Worm (Caenorhabditis elegans) whole organism, L4/young adult: ENCODE data around the gene D1054.3.

Experiments used
- W03F9.2 ChIP-seq: fragments of 150-350 bp; optimal IDR thresholded peaks from 2 replicates; lab custom pipeline; 2014; ENCODE audit warnings: missing biosample characterization, missing genetic modification characterization
- him-1 ChIP-seq: sonication (generic microtip); optimal IDR thresholded peaks from 2 replicates; lab custom pipeline; 2016; ENCODE audit warnings: missing genotype, missing genetic modification reagents, missing genetic modification characterization, missing compliant biosample characterization

DNA sequence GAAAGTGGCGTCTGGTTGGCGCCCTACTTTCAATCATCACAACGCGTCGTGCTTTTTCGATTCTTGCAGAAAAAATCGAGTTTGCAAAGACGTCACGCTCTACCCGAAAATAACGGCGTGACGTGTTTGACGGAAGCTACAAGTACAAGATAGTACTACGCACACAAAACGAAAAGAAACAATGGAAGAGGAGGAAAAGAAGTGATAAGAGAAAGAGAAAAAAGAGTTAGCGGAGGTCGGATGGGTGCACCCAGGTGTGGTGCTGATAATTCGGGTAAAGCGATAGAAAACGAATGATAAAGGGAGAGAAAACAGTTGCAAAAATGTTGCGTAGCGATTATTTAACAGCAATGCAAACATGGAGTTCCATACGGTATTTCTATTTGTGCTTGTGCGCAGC lies 44.6 kb upstream of the D1054.3 start:
- TF ChIP-seq W03F9.2 (tag; lab: Kevin White, UChicago) (no peak), him-1 (tag; lab: Kevin White, UChicago) (no peak)
